Worm (Caenorhabditis elegans) whole organism, young adult: ENCODE measurements around the gene srh-235.
"Not testable (repeated sequence)": the region's sequence is repeated elsewhere in the genome, so short reads cannot be mapped to it uniquely, and the experiment has no call there.

Experiments used
- F39B2.1 ChIP-seq: fragments of 200-800 bp; sonication (Bioruptor generic); IDR thresholded peaks from 2 replicates; pipeline ENCODE4 v1.3.6; 2022; ENCODE audit warnings: missing genetic modification reagents, missing genetic modification characterization, missing compliant biosample characterization
- F52B5.7 ChIP-seq: sonication (generic microtip); optimal IDR thresholded peaks from 2 replicates; lab custom pipeline; 2016; ENCODE audit warnings: mild to moderate bottlenecking, missing genetic modification characterization, missing compliant biosample characterization
- F57C9.4 ChIP-seq: sonication (generic microtip); optimal IDR thresholded peaks from 2 replicates; lab custom pipeline; 2017; ENCODE audit warnings: mild to moderate bottlenecking, missing genetic modification characterization, missing compliant biosample characterization
- ceh-40 ChIP-seq: fragments of 200-800 bp; sonication (Bioruptor generic); IDR thresholded peaks from 2 replicates; pipeline ENCODE4 v1.3.6; 2022; ENCODE audit warnings: missing genetic modification characterization, missing compliant biosample characterization
- fkh-3 ChIP-seq: sonication (generic microtip); optimal IDR thresholded peaks from 2 replicates; lab custom pipeline; 2016; ENCODE audit warnings: mild to moderate bottlenecking, missing genetic modification characterization, missing compliant biosample characterization
- nfya-1 ChIP-seq: sonication (generic microtip); optimal IDR thresholded peaks from 2 replicates; lab custom pipeline; 2017; ENCODE audit warnings: antibody characterized with exemption, missing compliant biosample characterization, missing genetic modification characterization, borderline replicate concordance; ENCODE audit not compliant: insufficient read depth
- nfya-2 ChIP-seq: fragments of 200-800 bp; sonication (Bioruptor generic); IDR thresholded peaks from 2 replicates; pipeline ENCODE4 v1.3.6; 2022; ENCODE audit warnings: missing genetic modification reagents, missing genetic modification characterization, missing compliant biosample characterization
- rpc-1 ChIP-seq, 2 experiments: fragments of 150-350 bp in 1 of 2; sonication (generic microtip) in 1 of 2; optimal IDR thresholded peaks; 2 replicates each; lab custom pipeline; 2014 to 2018; ENCODE audit warnings: missing biosample characterization in 1 of 2, missing genetic modification characterization in 1 of 2, missing genetic modification reagents in 1 of 2, missing genotype in 1 of 2
- tlf-1 ChIP-seq: fragments of 200-800 bp; sonication (Bioruptor generic); optimal IDR thresholded peaks from 2 replicates; lab custom pipeline; 2018; ENCODE audit warnings: mild to moderate bottlenecking, missing genetic modification characterization, missing compliant biosample characterization
- zim-3 ChIP-seq: sonication (generic microtip); optimal IDR thresholded peaks from 2 replicates; lab custom pipeline; 2017; ENCODE audit warnings: mild to moderate bottlenecking, missing genetic modification characterization, moderate library complexity, missing compliant biosample characterization
- ztf-18 ChIP-seq: sonication (generic microtip); optimal IDR thresholded peaks from 2 replicates; lab custom pipeline; 2016; ENCODE audit warnings: missing genotype, mild to moderate bottlenecking, missing genetic modification characterization, missing compliant biosample characterization

ce11 chrV:17464278-17464677 lies 7.2 kb downstream of the srh-235 start, which contains the start of gene F20E11.7:
- not testable (repeated sequence) for TF ChIP-seq nfya-1 (tag; lab: Kevin White, UChicago); ceh-40 (GFP tag; lab: Robert Waterston, UW); F52B5.7 (tag; lab: Kevin White, UChicago); tlf-1 (GFP tag; lab: Kevin White, UChicago); ztf-18 (tag; lab: Kevin White, UChicago); F57C9.4; F39B2.1 (GFP tag; lab: Robert Waterston, UW); zim-3 (tag; lab: Kevin White, UChicago); fkh-3 (tag; lab: Kevin White, UChicago); nfya-2 (GFP tag; lab: Robert Waterston, UW); rpc-1 (optimal IDR thresholded peaks at IDR 0.05; lab: Kevin White, UChicago); rpc-1 (tag; optimal IDR thresholded peaks at IDR 0.05; lab: Kevin White, UChicago)
